Fruit fly (Drosophila melanogaster): ENCODE measurements around the gene GATAe.

dm6 chr3R:15963690-15964281, 45.1 kb upstream of the GATAe start, which contains the start of the genes CG4287 and CG5516:
- no peak for TF ChIP-seq CG8478 (optimal IDR thresholded peaks at IDR 0.05)
- TF ChIP-seq CTCF (optimal IDR thresholded peaks at IDR 0.05), result no peak

Measured in S2 (cell line).